In the genomic region with DNA sequence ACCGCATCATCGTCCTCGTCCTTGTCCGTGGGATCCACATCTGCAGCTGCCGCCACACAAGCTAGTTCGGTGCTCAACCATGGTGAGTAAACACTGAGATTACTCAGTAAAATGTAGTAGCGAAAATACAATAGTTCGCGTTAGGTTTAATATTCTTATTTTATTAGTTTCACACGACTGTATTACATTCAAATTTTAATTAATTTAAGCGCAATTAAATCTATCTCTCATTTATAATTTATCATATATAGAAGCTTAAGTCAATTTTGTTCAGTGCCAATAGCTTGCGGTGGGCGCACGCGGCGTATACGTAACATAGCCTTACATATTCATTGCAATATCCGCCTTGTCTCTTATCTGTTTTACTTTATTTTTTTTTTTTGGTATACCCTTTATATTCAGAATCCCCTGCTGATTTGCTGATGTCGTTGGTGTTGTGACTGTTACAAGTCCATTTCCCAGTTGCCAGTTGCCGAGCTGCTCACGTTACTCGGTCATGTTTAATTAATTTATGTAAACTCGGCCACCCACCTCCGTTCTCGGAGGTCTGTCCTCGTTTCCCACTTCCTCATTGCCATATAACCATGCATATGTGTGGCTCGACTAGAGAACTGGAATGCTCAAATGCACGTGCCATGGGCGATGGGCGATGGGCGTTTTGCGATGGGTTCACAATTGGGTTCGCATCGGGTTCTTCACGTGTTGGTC, we compare ENCODE assay signal across 4 fruit fly cellular contexts.
TF ChIP-seq lines count a peak whose summit lies in the region.

No protein-coding gene starts in this region.

- no peak for TF ChIP-seq CTCF in whole organism, embryonic (GFP tag; optimal IDR thresholded peaks at IDR 0.05; lab: Kevin White, UChicago)

TF ChIP-seq in whole organism, adult, 20 proteins besides CTCF, POLR2A, EP300 and RAD21:
- TF ChIP-seq tj (GFP tag; optimal IDR thresholded peaks at IDR 0.05; lab: Kevin White, UChicago) (no peak), Clk (GFP tag; optimal IDR thresholded peaks at IDR 0.05; lab: Kevin White, UChicago) (no peak), CG7045 (GFP tag; optimal IDR thresholded peaks at IDR 0.05; lab: Kevin White, UChicago) (no peak), CG5204 (GFP tag; optimal IDR thresholded peaks at IDR 0.05; lab: Kevin White, UChicago) (peak; percentile 16)

TF ChIP-seq in whole organism, embryonic, 481 proteins besides CTCF, POLR2A, EP300 and RAD21 (continues in another document):
- TF ChIP-seq Dek (tag; optimal IDR thresholded peaks at IDR 0.05; lab: Kevin White, UChicago) (no peak), CG13287 (GFP tag; IDR thresholded peaks at IDR 0.05; lab: Robert Waterston, UW; ENCODE audit: partially characterized antibody) (no peak), CG8924 (tag; optimal IDR thresholded peaks at IDR 0.05; lab: Kevin White, UChicago) (no peak), cwo (GFP tag; optimal IDR thresholded peaks at IDR 0.05; lab: Kevin White, UChicago) (peak; percentile 55), salm (tag; optimal IDR thresholded peaks at IDR 0.05; lab: Kevin White, UChicago) (no peak), CG1233 (GFP tag; optimal IDR thresholded peaks at IDR 0.05; lab: Kevin White, UChicago) (no peak), unpg (GFP tag; optimal IDR thresholded peaks at IDR 0.05; lab: Kevin White, UChicago) (no peak), B-H2 (GFP tag; optimal IDR thresholded peaks at IDR 0.05; lab: Kevin White, UChicago) (no peak), zfh2 (GFP tag; optimal IDR thresholded peaks at IDR 0.05; lab: Kevin White, UChicago) (no peak), CG14441 (GFP tag; IDR thresholded peaks at IDR 0.05; lab: Robert Waterston, UW) (0 out of 2 replicates have a peak, but pooled peaks have one; percentile 6), CG11504 (tag; optimal IDR thresholded peaks at IDR 0.05; lab: Kevin White, UChicago) (peak; percentile 21), Drgx (GFP tag; IDR thresholded peaks at IDR 0.05; lab: Robert Waterston, UW) (peak; percentile 43), trh (GFP tag; optimal IDR thresholded peaks at IDR 0.05; lab: Kevin White, UChicago) (no peak), TFAM (GFP tag; optimal IDR thresholded peaks at IDR 0.05; lab: Kevin White, UChicago) (no peak), dmrt11E (tag; optimal IDR thresholded peaks at IDR 0.05; lab: Kevin White, UChicago) (no peak), cas (GFP tag; IDR thresholded peaks at IDR 0.05; lab: Robert Waterston, UW) (no peak), Eip74EF (GFP tag; optimal IDR thresholded peaks at IDR 0.05; lab: Kevin White, UChicago) (peak in 1 of 2 experiments; percentile 82), sens (GFP tag; lab: Kevin White, UChicago) (peak; percentile 41), cg (GFP tag; optimal IDR thresholded peaks at IDR 0.05; lab: Kevin White, UChicago) (no peak), prd (optimal IDR thresholded peaks at IDR 0.05; lab: Kevin White, UChicago) (no peak), prd (GFP tag; IDR thresholded peaks at IDR 0.05; lab: Robert Waterston, UW) (0 out of 3 replicates have a peak, but pooled peaks have one; percentile 3), row (GFP tag; IDR thresholded peaks at IDR 0.05; lab: Robert Waterston, UW) (0 out of 3 replicates have a peak, but pooled peaks have one; percentile 10), CG10321 (GFP tag; IDR thresholded peaks at IDR 0.05; lab: Robert Waterston, UW) (no peak), CG12104 (GFP tag; optimal IDR thresholded peaks at IDR 0.05; lab: Kevin White, UChicago) (no peak), Meics (GFP tag; optimal IDR thresholded peaks at IDR 0.05; lab: Kevin White, UChicago) (no peak)

TF ChIP-seq in whole organism, prepupa, 60 proteins besides CTCF, POLR2A, EP300 and RAD21 (continues in another document):
- no peak for TF ChIP-seq CG11294 (GFP tag; IDR thresholded peaks at IDR 0.05; lab: Robert Waterston, UW)
- TF ChIP-seq CG7368 (GFP tag; optimal IDR thresholded peaks at IDR 0.05; lab: Kevin White, UChicago) = no peak
- TF ChIP-seq CG6276 (GFP tag; optimal IDR thresholded peaks at IDR 0.05; lab: Kevin White, UChicago) = peak; percentile 1
- no peak for TF ChIP-seq CG10669 (GFP tag; optimal IDR thresholded peaks at IDR 0.05; lab: Kevin White, UChicago)
- TF ChIP-seq Ets96B (tag; optimal IDR thresholded peaks at IDR 0.05; lab: Kevin White, UChicago) = peak; percentile 25
- TF ChIP-seq spab (GFP tag; optimal IDR thresholded peaks at IDR 0.05; lab: Kevin White, UChicago) = no peak
- TF ChIP-seq svp (GFP tag; lab: Kevin White, UChicago) = peak; percentile 64
- no peak for TF ChIP-seq Hr38 (GFP tag; optimal IDR thresholded peaks at IDR 0.05; lab: Kevin White, UChicago)
- no peak for TF ChIP-seq esn (GFP tag; optimal IDR thresholded peaks at IDR 0.05; lab: Kevin White, UChicago)
- no peak for TF ChIP-seq salr (GFP tag; optimal IDR thresholded peaks at IDR 0.05; lab: Kevin White, UChicago)
- TF ChIP-seq Hr39 (GFP tag; optimal IDR thresholded peaks at IDR 0.05; lab: Kevin White, UChicago) = no peak
- TF ChIP-seq CG8319 (GFP tag; optimal IDR thresholded peaks at IDR 0.05; lab: Kevin White, UChicago) = no peak
- TF ChIP-seq CG11762 (GFP tag; optimal IDR thresholded peaks at IDR 0.05; lab: Kevin White, UChicago; ENCODE audit: insufficient read depth) = no peak
- TF ChIP-seq Smox (GFP tag; optimal IDR thresholded peaks at IDR 0.05; lab: Kevin White, UChicago) = no peak
- no peak for TF ChIP-seq Blimp-1 (GFP tag; optimal IDR thresholded peaks at IDR 0.05; lab: Kevin White, UChicago)
- TF ChIP-seq Gug (GFP tag; IDR thresholded peaks at IDR 0.05; lab: Robert Waterston, UW) = 0 out of 2 replicates have a peak, but pooled peaks have one; percentile 34
- no peak for TF ChIP-seq acj6 (GFP tag; optimal IDR thresholded peaks at IDR 0.05; lab: Kevin White, UChicago)
- no peak for TF ChIP-seq CG1621 (tag; optimal IDR thresholded peaks at IDR 0.05; lab: Kevin White, UChicago)
- TF ChIP-seq CG8632 (GFP tag; optimal IDR thresholded peaks at IDR 0.05; lab: Kevin White, UChicago) = no peak
- no peak for TF ChIP-seq Sox14 (GFP tag; optimal IDR thresholded peaks at IDR 0.05; lab: Kevin White, UChicago)
- peak; percentile 56 for TF ChIP-seq Eip78C (GFP tag; lab: Kevin White, UChicago)
- peak; percentile 56 for TF ChIP-seq Hr4 (GFP tag; optimal IDR thresholded peaks at IDR 0.05; lab: Kevin White, UChicago)
- TF ChIP-seq CG34406 (GFP tag; optimal IDR thresholded peaks at IDR 0.05; lab: Kevin White, UChicago) = peak; percentile 1
- TF ChIP-seq CG6808 (GFP tag; optimal IDR thresholded peaks at IDR 0.05; lab: Kevin White, UChicago) = no peak
- TF ChIP-seq CG3032 (tag; optimal IDR thresholded peaks at IDR 0.05; lab: Kevin White, UChicago) = no peak
- TF ChIP-seq Eip93F (GFP tag; optimal IDR thresholded peaks at IDR 0.05; lab: Kevin White, UChicago) = no peak
- no peak for TF ChIP-seq CG3919 (GFP tag; optimal IDR thresholded peaks at IDR 0.05; lab: Kevin White, UChicago)
- peak; percentile 59; the same call in 1 of the 3 replicates for TF ChIP-seq CG6163 (GFP tag; IDR thresholded peaks at IDR 0.05; lab: Robert Waterston, UW)
- TF ChIP-seq CG16779 (tag; optimal IDR thresholded peaks at IDR 0.05; lab: Kevin White, UChicago) = no peak
- TF ChIP-seq lz (GFP tag; optimal IDR thresholded peaks at IDR 0.05; lab: Kevin White, UChicago) = no peak

TF ChIP-seq in whole organism, pupa, 21 proteins besides CTCF, POLR2A, EP300 and RAD21:
- TF ChIP-seq CG9948 (tag; optimal IDR thresholded peaks at IDR 0.05; lab: Kevin White, UChicago) (no peak), Snoo (tag; optimal IDR thresholded peaks at IDR 0.05; lab: Kevin White, UChicago) (no peak), CG15710 (tag; optimal IDR thresholded peaks at IDR 0.05; lab: Kevin White, UChicago) (no peak), CG12605 (GFP tag; IDR thresholded peaks at IDR 0.05; lab: Robert Waterston, UW) (no peak), rn (GFP tag; IDR thresholded peaks at IDR 0.05; lab: Robert Waterston, UW) (no peak), CG8159 (tag; optimal IDR thresholded peaks at IDR 0.05; lab: Kevin White, UChicago) (no peak), CG4496 (GFP tag; IDR thresholded peaks at IDR 0.05; lab: Robert Waterston, UW) (0 out of 3 replicates have a peak, but pooled peaks have one; percentile 39), fd96Ca (GFP tag; IDR thresholded peaks at IDR 0.05; lab: Robert Waterston, UW) (0 out of 3 replicates have a peak, but pooled peaks have one; percentile 27), CG8301 (tag; optimal IDR thresholded peaks at IDR 0.05; lab: Kevin White, UChicago) (peak; percentile 13), CG34367 (tag; optimal IDR thresholded peaks at IDR 0.05; lab: Kevin White, UChicago) (no peak), CG10348 (GFP tag; IDR thresholded peaks at IDR 0.05; lab: Robert Waterston, UW) (no peak), CG14655 (GFP tag; optimal IDR thresholded peaks at IDR 0.05; lab: Kevin White, UChicago) (peak; percentile 28), CG13204 (GFP tag; optimal IDR thresholded peaks at IDR 0.05; lab: Kevin White, UChicago) (no peak), gl (tag; optimal IDR thresholded peaks at IDR 0.05; lab: Kevin White, UChicago) (no peak), Pif1A (GFP tag; optimal IDR thresholded peaks at IDR 0.05; lab: Kevin White, UChicago) (no peak), CG32121 (GFP tag; IDR thresholded peaks at IDR 0.05; lab: Robert Waterston, UW) (peak; percentile 47), Ets98B (GFP tag; IDR thresholded peaks at IDR 0.05; lab: Robert Waterston, UW) (peak; percentile 54), EcR (GFP tag; optimal IDR thresholded peaks at IDR 0.05; lab: Kevin White, UChicago) (no peak), D1 (tag; optimal IDR thresholded peaks at IDR 0.05; lab: Kevin White, UChicago) (no peak), Pif1B (GFP tag; optimal IDR thresholded peaks at IDR 0.05; lab: Kevin White, UChicago) (peak; percentile 9), CG17806 (tag; optimal IDR thresholded peaks at IDR 0.05; lab: Kevin White, UChicago) (no peak)
